Worm (Caenorhabditis elegans) whole organism, late embryonic: ENCODE measurements around the gene nlp-46.

Experiments
- K02D7.2 ChIP-seq: sonication (generic microtip); optimal IDR thresholded peaks from 2 replicates; lab custom pipeline; 2017; ENCODE audit warnings: mild to moderate bottlenecking, missing genetic modification characterization, missing compliant biosample characterization
- T23F11.4 ChIP-seq: fragments of 200-800 bp; sonication (Bioruptor generic); optimal IDR thresholded peaks from 2 replicates; lab custom pipeline; 2018; ENCODE audit warnings: mild to moderate bottlenecking, missing genetic modification characterization, missing compliant biosample characterization
- ceh-9 ChIP-seq: sonication (generic microtip); optimal IDR thresholded peaks from 2 replicates; lab custom pipeline; 2016; ENCODE audit warnings: mild to moderate bottlenecking, missing genetic modification characterization, inconsistent platforms, missing compliant biosample characterization
- fkh-10 ChIP-seq: fragments of 150-350 bp; optimal IDR thresholded peaks from 2 replicates; lab custom pipeline; 2014; ENCODE audit warnings: missing biosample characterization, missing genetic modification reagents, missing genetic modification characterization
- hlh-30 ChIP-seq: sonication (generic microtip); optimal IDR thresholded peaks from 2 replicates; lab custom pipeline; 2017; ENCODE audit warnings: antibody characterized with exemption, missing genetic modification characterization, missing compliant biosample characterization; ENCODE audit not compliant: insufficient read depth
- nfya-1 ChIP-seq: sonication (generic microtip); optimal IDR thresholded peaks from 2 replicates; lab custom pipeline; 2017; ENCODE audit warnings: missing genetic modification characterization, mild to moderate bottlenecking, missing compliant biosample characterization, antibody characterized with exemption, moderate library complexity
- nhr-11 ChIP-seq: fragments of 150-350 bp; optimal IDR thresholded peaks from 2 replicates; lab custom pipeline; 2014; ENCODE audit warnings: missing biosample characterization, missing genetic modification characterization
- pros-1 ChIP-seq: fragments of 150-350 bp; optimal IDR thresholded peaks from 2 replicates; lab custom pipeline; 2014; ENCODE audit warnings: missing biosample characterization, missing genetic modification reagents, missing genetic modification characterization

DNA sequence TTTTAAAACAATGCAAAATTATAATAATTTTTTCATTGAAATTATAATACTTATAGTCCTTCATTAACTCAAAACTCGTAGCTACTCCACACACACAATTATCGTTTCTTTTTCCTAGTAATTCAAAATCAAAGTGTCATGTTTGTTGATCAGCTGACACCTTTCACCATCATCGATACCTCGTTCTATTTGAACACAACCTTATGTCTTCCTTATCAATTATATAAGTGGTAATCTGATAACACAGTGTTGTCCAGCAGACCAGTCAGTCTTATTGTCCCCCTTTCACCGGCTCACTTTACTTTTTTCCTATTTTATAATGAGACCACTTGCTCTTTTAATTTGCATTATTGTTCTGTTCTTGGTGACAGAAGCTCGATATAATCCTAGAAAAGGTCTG, 6.7 kb upstream of the nlp-46 start, which contains the start of the genes T28H10.2 and lgmn-1:
- no peak for TF ChIP-seq hlh-30 (tag; lab: Kevin White, UChicago)
- no peak for TF ChIP-seq T23F11.4 (GFP tag; lab: Kevin White, UChicago)
- TF ChIP-seq nfya-1 (tag; lab: Kevin White, UChicago), result no peak
- no peak for TF ChIP-seq nhr-11 (tag; lab: Kevin White, UChicago)
- TF ChIP-seq ceh-9, result no peak
- TF ChIP-seq fkh-10 (GFP tag; lab: Kevin White, UChicago), result no peak
- TF ChIP-seq K02D7.2 (tag; lab: Kevin White, UChicago), result no peak
- no peak for TF ChIP-seq pros-1 (tag; lab: Kevin White, UChicago)
